Worm (Caenorhabditis elegans) whole organism, young adult: ENCODE data around the gene srd-16.

Source experiments
- B0035.1 ChIP-seq: sonication (generic microtip); optimal IDR thresholded peaks from 2 replicates; lab custom pipeline; 2016; ENCODE audit warnings: missing genetic modification characterization, mild to moderate bottlenecking, missing compliant biosample characterization, missing genotype, missing genetic modification reagents
- C17E4.6 ChIP-seq: fragments of 200-800 bp; sonication (Bioruptor generic); IDR thresholded peaks from 2 replicates; pipeline ENCODE4 v1.3.6; 2022; ENCODE audit warnings: missing genetic modification reagents, missing genetic modification characterization, missing compliant biosample characterization
- F37B4.10 ChIP-seq: fragments of 200-800 bp; sonication (Bioruptor generic); IDR thresholded peaks from 2 replicates; pipeline ENCODE4 v1.3.6; 2022; ENCODE audit warnings: missing genetic modification characterization, missing compliant biosample characterization
- F52B5.7 ChIP-seq: sonication (generic microtip); optimal IDR thresholded peaks from 2 replicates; lab custom pipeline; 2016; ENCODE audit warnings: mild to moderate bottlenecking, missing genetic modification characterization, missing compliant biosample characterization
- F57C9.4 ChIP-seq: sonication (generic microtip); optimal IDR thresholded peaks from 2 replicates; lab custom pipeline; 2017; ENCODE audit warnings: mild to moderate bottlenecking, missing genetic modification characterization, missing compliant biosample characterization
- K12H6.12 ChIP-seq: fragments of 200-800 bp; sonication (Bioruptor generic); optimal IDR thresholded peaks from 2 replicates; lab custom pipeline; 2018; ENCODE audit warnings: mild to moderate bottlenecking, missing genetic modification characterization, missing compliant biosample characterization
- T07F8.4 ChIP-seq: sonication (generic microtip); optimal IDR thresholded peaks from 2 replicates; lab custom pipeline; 2016; ENCODE audit warnings: mild to moderate bottlenecking, missing genetic modification characterization, moderate library complexity, missing compliant biosample characterization
- Y67H2A.10 ChIP-seq: fragments of 200-800 bp; sonication (Bioruptor generic); conservative IDR thresholded peaks from 2 replicates; pipeline ENCODE4 v1.3.6; 2022; ENCODE audit warnings: missing genetic modification reagents, missing genetic modification characterization, missing compliant biosample characterization
- Y95B8A.8 ChIP-seq: fragments of 200-800 bp; sonication (Bioruptor generic); IDR thresholded peaks from 2 replicates; pipeline ENCODE4 v1.3.6; 2022; ENCODE audit warnings: missing genetic modification reagents, missing genetic modification characterization, missing compliant biosample characterization
- atf-7 ChIP-seq: sonication (generic microtip); optimal IDR thresholded peaks from 2 replicates; lab custom pipeline; 2017; ENCODE audit warnings: mild to moderate bottlenecking, missing genetic modification characterization, missing compliant biosample characterization
- athp-1 ChIP-seq: sonication (generic microtip); optimal IDR thresholded peaks from 2 replicates; lab custom pipeline; 2017; ENCODE audit warnings: mild to moderate bottlenecking, missing genetic modification characterization, missing compliant biosample characterization
- attf-6 ChIP-seq: fragments of 200-800 bp; sonication (Bioruptor generic); IDR thresholded peaks from 2 replicates; pipeline ENCODE4 v1.3.6; 2022; ENCODE audit warnings: missing genetic modification reagents, missing genetic modification characterization, missing compliant biosample characterization
- cebp-2 ChIP-seq: fragments of 200-800 bp; sonication (Bioruptor generic); IDR thresholded peaks from 2 replicates; pipeline ENCODE4 v1.3.6; 2022; ENCODE audit warnings: missing genetic modification characterization, missing compliant biosample characterization
- ceh-100 ChIP-seq: fragments of 200-800 bp; sonication (Bioruptor generic); IDR thresholded peaks from 2 replicates; pipeline ENCODE4 v1.3.6; 2022; ENCODE audit warnings: missing genetic modification reagents, missing genetic modification characterization, missing compliant biosample characterization
- ceh-40 ChIP-seq: fragments of 200-800 bp; sonication (Bioruptor generic); IDR thresholded peaks from 2 replicates; pipeline ENCODE4 v1.3.6; 2022; ENCODE audit warnings: missing genetic modification characterization, missing compliant biosample characterization
- ceh-91 ChIP-seq: fragments of 200-800 bp; sonication (Bioruptor generic); IDR thresholded peaks from 2 replicates; pipeline ENCODE4 v1.3.6; 2022; ENCODE audit warnings: missing genetic modification reagents, missing genetic modification characterization, missing compliant biosample characterization
- chd-7 ChIP-seq: sonication (generic microtip); optimal IDR thresholded peaks from 2 replicates; lab custom pipeline; 2016; ENCODE audit warnings: mild to moderate bottlenecking, missing genetic modification characterization, moderate library complexity, missing compliant biosample characterization
- die-1 ChIP-seq: sonication (generic microtip); optimal IDR thresholded peaks from 2 replicates; lab custom pipeline; 2016; ENCODE audit warnings: missing genotype, mild to moderate bottlenecking, missing genetic modification characterization, missing compliant biosample characterization
- dox-1 ChIP-seq: fragments of 200-800 bp; sonication (Bioruptor generic); IDR thresholded peaks from 2 replicates; pipeline ENCODE4 v1.3.6; 2022; ENCODE audit warnings: missing genetic modification reagents, missing genetic modification characterization, missing compliant biosample characterization
- efl-1 ChIP-seq: fragments of 150-350 bp; optimal IDR thresholded peaks from 2 replicates; lab custom pipeline; 2014; ENCODE audit warnings: missing biosample characterization, missing genetic modification reagents, missing genetic modification characterization
- him-1 ChIP-seq: sonication (generic microtip); optimal IDR thresholded peaks from 2 replicates; lab custom pipeline; 2016; ENCODE audit warnings: missing genotype, missing genetic modification reagents, missing genetic modification characterization, missing compliant biosample characterization
- hlh-12 ChIP-seq: sonication (generic microtip); optimal IDR thresholded peaks from 2 replicates; lab custom pipeline; 2016; ENCODE audit warnings: missing genetic modification characterization, missing compliant biosample characterization
- hmg-1.2 ChIP-seq: fragments of 200-800 bp; sonication (Bioruptor generic); IDR thresholded peaks from 2 replicates; pipeline ENCODE4 v1.3.6; 2022; ENCODE audit warnings: missing genetic modification reagents, missing genetic modification characterization, missing compliant biosample characterization
- hsf-1 ChIP-seq: fragments of 200-800 bp; sonication (Bioruptor generic); IDR thresholded peaks from 2 replicates; pipeline ENCODE4 v1.3.6; 2022; ENCODE audit warnings: missing genetic modification reagents, missing genetic modification characterization, missing compliant biosample characterization
- lag-1 ChIP-seq: fragments of 200-800 bp; sonication (Bioruptor generic); IDR thresholded peaks from 2 replicates; pipeline ENCODE4 v1.3.6; 2022; ENCODE audit warnings: missing genetic modification reagents, missing genetic modification characterization, missing compliant biosample characterization
- let-607 ChIP-seq, 2 experiments: fragments of 200-800 bp in 1 of 2; sonication (Bioruptor generic) in 1 of 2; sonication (generic microtip) in 1 of 2; optimal IDR thresholded peaks; 2 replicates each; lab custom pipeline; 2016 to 2018; ENCODE audit warnings: mild to moderate bottlenecking in 2 of 2, missing compliant biosample characterization in 2 of 2, missing genetic modification characterization in 2 of 2, moderate library complexity in 2 of 2, missing genotype in 1 of 2
- lin-35 ChIP-seq, 3 experiments: fragments of 150-350 bp in 2 of 3; sonication (generic microtip) in 1 of 3; optimal IDR thresholded peaks; 2 replicates each; lab custom pipeline; 2014 to 2018; ENCODE audit warnings: missing biosample characterization in 3 of 3, missing genetic modification characterization in 3 of 3, missing genetic modification reagents in 3 of 3
- lin-54 ChIP-seq: fragments of 200-800 bp; sonication (Bioruptor generic); optimal IDR thresholded peaks from 2 replicates; lab custom pipeline; 2018; ENCODE audit warnings: mild to moderate bottlenecking, missing genetic modification characterization, missing compliant biosample characterization
- madf-3 ChIP-seq: fragments of 200-800 bp; sonication (Bioruptor generic); IDR thresholded peaks from 2 replicates; pipeline ENCODE4 v1.3.6; 2022; ENCODE audit warnings: missing genetic modification reagents, missing genetic modification characterization, missing compliant biosample characterization
- madf-8 ChIP-seq: fragments of 200-800 bp; sonication (Bioruptor generic); conservative IDR thresholded peaks from 2 replicates; pipeline ENCODE4 v1.3.6; 2022; ENCODE audit warnings: missing genetic modification reagents, missing genetic modification characterization, missing compliant biosample characterization
- mcd-1 ChIP-seq: fragments of 200-800 bp; sonication (Bioruptor generic); IDR thresholded peaks from 2 replicates; pipeline ENCODE4 v1.3.6; 2022; ENCODE audit warnings: missing genetic modification reagents, missing genetic modification characterization, missing compliant biosample characterization
- mxl-1 ChIP-seq: sonication (generic microtip); optimal IDR thresholded peaks from 2 replicates; lab custom pipeline; 2016; ENCODE audit warnings: missing genetic modification characterization, missing compliant biosample characterization
- nfya-1 ChIP-seq: sonication (generic microtip); optimal IDR thresholded peaks from 2 replicates; lab custom pipeline; 2017; ENCODE audit warnings: antibody characterized with exemption, missing compliant biosample characterization, missing genetic modification characterization, borderline replicate concordance; ENCODE audit not compliant: insufficient read depth
- nhr-179 ChIP-seq: sonication (generic microtip); optimal IDR thresholded peaks from 2 replicates; lab custom pipeline; 2016; ENCODE audit warnings: mild to moderate bottlenecking, missing genetic modification characterization, missing compliant biosample characterization
- rcor-1 ChIP-seq: fragments of 200-800 bp; sonication (Bioruptor generic); IDR thresholded peaks from 2 replicates; pipeline ENCODE4 v1.3.6; 2022; ENCODE audit warnings: missing genetic modification reagents, missing genetic modification characterization, missing compliant biosample characterization
- rec-8 ChIP-seq, 2 experiments: sonication (generic microtip); optimal IDR thresholded peaks; 2 replicates each; lab custom pipeline; 2016; ENCODE audit warnings: mild to moderate bottlenecking in 2 of 2, missing genetic modification characterization in 2 of 2, missing genetic modification reagents in 2 of 2, missing genotype in 2 of 2, missing biosample characterization in 1 of 2, missing compliant biosample characterization in 1 of 2, moderate library complexity in 1 of 2
- repo-1 ChIP-seq: sonication (generic microtip); optimal IDR thresholded peaks from 2 replicates; lab custom pipeline; 2017; ENCODE audit warnings: mild to moderate bottlenecking, missing genetic modification characterization, missing compliant biosample characterization
- snpc-1.1 ChIP-seq: sonication (generic microtip); optimal IDR thresholded peaks from 2 replicates; lab custom pipeline; 2017; ENCODE audit warnings: missing genetic modification characterization, mild to moderate bottlenecking, missing compliant biosample characterization, antibody characterized with exemption, moderate library complexity, missing genotype, missing genetic modification reagents; ENCODE audit not compliant: insufficient read depth
- snpc-1.3 ChIP-seq: sonication (generic microtip); optimal IDR thresholded peaks from 2 replicates; lab custom pipeline; 2017; ENCODE audit warnings: missing genetic modification characterization, mild to moderate bottlenecking, missing compliant biosample characterization, antibody characterized with exemption, moderate library complexity, missing genotype, missing genetic modification reagents; ENCODE audit not compliant: insufficient read depth
- tbx-9 ChIP-seq: sonication (generic microtip); optimal IDR thresholded peaks from 2 replicates; lab custom pipeline; 2016; ENCODE audit warnings: borderline replicate concordance, missing genetic modification characterization, inconsistent platforms, missing compliant biosample characterization
- unc-130 ChIP-seq: sonication (generic microtip); optimal IDR thresholded peaks from 2 replicates; lab custom pipeline; 2016; ENCODE audit warnings: missing genetic modification reagents, missing genetic modification characterization, missing compliant biosample characterization
- xnd-1 ChIP-seq: sonication (generic microtip); optimal IDR thresholded peaks from 2 replicates; lab custom pipeline; 2016; ENCODE audit warnings: missing genotype, missing genetic modification reagents, missing genetic modification characterization, missing compliant biosample characterization
- zim-3 ChIP-seq: sonication (generic microtip); optimal IDR thresholded peaks from 2 replicates; lab custom pipeline; 2017; ENCODE audit warnings: mild to moderate bottlenecking, missing genetic modification characterization, moderate library complexity, missing compliant biosample characterization
- ztf-18 ChIP-seq: sonication (generic microtip); optimal IDR thresholded peaks from 2 replicates; lab custom pipeline; 2016; ENCODE audit warnings: missing genotype, mild to moderate bottlenecking, missing genetic modification characterization, missing compliant biosample characterization
- ztf-22 ChIP-seq: fragments of 200-800 bp; sonication (Bioruptor generic); optimal IDR thresholded peaks from 2 replicates; lab custom pipeline; 2018; ENCODE audit warnings: mild to moderate bottlenecking, missing genetic modification characterization, moderate library complexity, missing compliant biosample characterization
- ztf-25 ChIP-seq: fragments of 200-800 bp; sonication (Bioruptor generic); IDR thresholded peaks from 2 replicates; pipeline ENCODE4 v1.3.6; 2022; ENCODE audit warnings: missing genetic modification reagents, missing genetic modification characterization, missing compliant biosample characterization
- ztf-28 ChIP-seq: fragments of 200-800 bp; sonication (Bioruptor generic); IDR thresholded peaks from 2 replicates; pipeline ENCODE4 v1.3.6; 2022; ENCODE audit warnings: missing genetic modification reagents, missing genetic modification characterization, missing compliant biosample characterization

The srd-16 gene

ce11 chrV:5917707-5918106, 17.9 kb upstream of the srd-16 start, which contains the start of gene lrpr-1 (continued):
- TF ChIP-seq F52B5.7 (tag; lab: Kevin White, UChicago) (no peak), zim-3 (peak; percentile 87), dox-1 (no peak), lin-54 (GFP tag; lab: Kevin White, UChicago) (peak; percentile 99), ztf-28 (GFP tag; lab: Robert Waterston, UW) (no peak), him-1 (peak; percentile 62), nfya-1 (no peak), K12H6.12 (tag; lab: Kevin White, UChicago) (peak; percentile 80), repo-1 (tag; lab: Kevin White, UChicago) (no peak), die-1 (tag; lab: Kevin White, UChicago) (no peak), ceh-91 (peak; percentile 52), mcd-1 (GFP tag; lab: Robert Waterston, UW) (no peak; the same call in 1 of the 2 replicates), F57C9.4 (tag; lab: Kevin White, UChicago) (peak; percentile 14), Y67H2A.10 (peak; percentile 52; the same call in 1 of the 2 replicates), xnd-1 (tag; lab: Kevin White, UChicago) (peak; percentile 65), ztf-18 (tag; lab: Kevin White, UChicago) (peak; percentile 28), Y95B8A.8 (no peak), cebp-2 (GFP tag; lab: Robert Waterston, UW) (no peak), ceh-100 (GFP tag; lab: Robert Waterston, UW) (peak; percentile 67), unc-130 (peak; percentile 95), B0035.1 (tag; lab: Kevin White, UChicago) (peak; percentile 12), snpc-1.3 (tag; lab: Kevin White, UChicago) (no peak), hlh-12 (tag; lab: Kevin White, UChicago) (no peak), T07F8.4 (no peak), chd-7 (no peak), athp-1 (peak; percentile 39), hsf-1 (0 out of 2 replicates have a peak, but pooled peaks have one; percentile 35), efl-1 (GFP tag; lab: Kevin White, UChicago) (peak; percentile 79), lag-1 (no peak), madf-3 (peak; percentile 87), let-607 (tag; optimal IDR thresholded peaks at IDR 0.05; lab: Kevin White, UChicago) (no peak), tbx-9 (tag; lab: Kevin White, UChicago) (no peak), nhr-179 (tag; lab: Kevin White, UChicago) (no peak), rcor-1 (GFP tag; lab: Robert Waterston, UW) (peak; percentile 67), rec-8 (tag; optimal IDR thresholded peaks at IDR 0.05; lab: Kevin White, UChicago) (peak; percentile 48 to 90)

- no peak for TF ChIP-seq ceh-40 (GFP tag; lab: Robert Waterston, UW)
- TF ChIP-seq hsf-1: no peak
- no peak for TF ChIP-seq ztf-22
- no peak for TF ChIP-seq zim-3
- TF ChIP-seq mxl-1 (tag; lab: Kevin White, UChicago): no peak
- TF ChIP-seq atf-7 (tag; lab: Kevin White, UChicago): no peak
- TF ChIP-seq B0035.1 (tag; lab: Kevin White, UChicago): no peak
- no peak for TF ChIP-seq snpc-1.1 (tag; lab: Kevin White, UChicago)
- no peak for TF ChIP-seq ztf-25 (GFP tag; lab: Robert Waterston, UW)
- no peak for TF ChIP-seq F37B4.10
- no peak for TF ChIP-seq C17E4.6 (GFP tag; lab: Robert Waterston, UW)
- no peak for TF ChIP-seq lin-35 (GFP tag; optimal IDR thresholded peaks at IDR 0.05; lab: Kevin White, UChicago)
- no peak for TF ChIP-seq ztf-28 (GFP tag; lab: Robert Waterston, UW)
- TF ChIP-seq hmg-1.2 (GFP tag; lab: Robert Waterston, UW): no peak
- TF ChIP-seq Y67H2A.10: no peak
- no peak for TF ChIP-seq madf-8 (GFP tag; lab: Robert Waterston, UW)
- TF ChIP-seq attf-6: no peak
These were observed 17.0 kb upstream of the srd-16 start for ce11 chrV:5916862-5917261.
